Fruit fly (Drosophila melanogaster): Measurements from ENCODE around the gene bowl.

The bowl gene

dm6 chr2L:3804641-3805273 is 33.3 kb downstream of the bowl start:
- peak; percentile 100 for TF ChIP-seq CG4496 (GFP tag; IDR thresholded peaks at IDR 0.05)
- TF ChIP-seq D1 (tag; optimal IDR thresholded peaks at IDR 0.05), result peak; percentile 99
- TF ChIP-seq rn (GFP tag; IDR thresholded peaks at IDR 0.05), result peak; percentile 98
- peak; percentile 98 for TF ChIP-seq CG15710 (tag; optimal IDR thresholded peaks at IDR 0.05)
- peak; percentile 100 for TF ChIP-seq Pif1A (GFP tag; optimal IDR thresholded peaks at IDR 0.05)
- TF ChIP-seq Ets98B (GFP tag; IDR thresholded peaks at IDR 0.05), result peak; percentile 99
- TF ChIP-seq fd96Ca (GFP tag; IDR thresholded peaks at IDR 0.05), result peak; percentile 100
- TF ChIP-seq CG34367 (tag; optimal IDR thresholded peaks at IDR 0.05), result peak; percentile 100
- TF ChIP-seq CG8159 (tag; optimal IDR thresholded peaks at IDR 0.05), result peak; percentile 99
- peak; percentile 97 for TF ChIP-seq CG10348 (GFP tag; IDR thresholded peaks at IDR 0.05)
- TF ChIP-seq gl (tag; optimal IDR thresholded peaks at IDR 0.05), result peak; percentile 99
- peak; percentile 100 for TF ChIP-seq CG32121 (GFP tag; IDR thresholded peaks at IDR 0.05)
- TF ChIP-seq CG12605 (GFP tag; IDR thresholded peaks at IDR 0.05), result peak; percentile 99
- TF ChIP-seq CG13204 (GFP tag; optimal IDR thresholded peaks at IDR 0.05), result peak; percentile 96
- TF ChIP-seq CG17806 (tag; optimal IDR thresholded peaks at IDR 0.05), result peak; percentile 100
- peak; percentile 100 for TF ChIP-seq CG14655 (GFP tag; optimal IDR thresholded peaks at IDR 0.05)
- TF ChIP-seq CG8301 (tag; optimal IDR thresholded peaks at IDR 0.05), result peak; percentile 100
- peak; percentile 81 for TF ChIP-seq EcR (GFP tag; optimal IDR thresholded peaks at IDR 0.05)
- TF ChIP-seq CG9948 (tag; optimal IDR thresholded peaks at IDR 0.05), result peak; percentile 100
- TF ChIP-seq Snoo (tag; optimal IDR thresholded peaks at IDR 0.05), result peak; percentile 89
- TF ChIP-seq Pif1B (GFP tag; optimal IDR thresholded peaks at IDR 0.05), result peak; percentile 99

- TF ChIP-seq Ets98B (GFP tag; IDR thresholded peaks at IDR 0.05) (peak; percentile 59), rn (GFP tag; IDR thresholded peaks at IDR 0.05) (no peak), Pif1B (GFP tag; optimal IDR thresholded peaks at IDR 0.05) (no peak), Snoo (tag; optimal IDR thresholded peaks at IDR 0.05) (no peak), CG34367 (tag; optimal IDR thresholded peaks at IDR 0.05) (peak; percentile 22), CG13204 (GFP tag; optimal IDR thresholded peaks at IDR 0.05) (no peak), EcR (GFP tag; optimal IDR thresholded peaks at IDR 0.05) (no peak), CG32121 (GFP tag; IDR thresholded peaks at IDR 0.05) (0 out of 2 replicates have a peak, but pooled peaks have one; percentile 35), CG12605 (GFP tag; IDR thresholded peaks at IDR 0.05) (0 out of 2 replicates have a peak, but pooled peaks have one; percentile 22), CG4496 (GFP tag; IDR thresholded peaks at IDR 0.05) (peak; percentile 71; the same call in 1 of the 3 replicates), D1 (tag; optimal IDR thresholded peaks at IDR 0.05) (no peak), CG15710 (tag; optimal IDR thresholded peaks at IDR 0.05) (peak; percentile 47), CG10348 (GFP tag; IDR thresholded peaks at IDR 0.05) (no peak), CG8159 (tag; optimal IDR thresholded peaks at IDR 0.05) (peak; percentile 73), CG17806 (tag; optimal IDR thresholded peaks at IDR 0.05) (peak; percentile 4), fd96Ca (GFP tag; IDR thresholded peaks at IDR 0.05) (peak; percentile 63; the same call in 2 of the 3 replicates), CG14655 (GFP tag; optimal IDR thresholded peaks at IDR 0.05) (peak; percentile 76), Pif1A (GFP tag; optimal IDR thresholded peaks at IDR 0.05) (no peak), gl (tag; optimal IDR thresholded peaks at IDR 0.05) (no peak), CG8301 (tag; optimal IDR thresholded peaks at IDR 0.05) (peak; percentile 22), CG9948 (tag; optimal IDR thresholded peaks at IDR 0.05) (peak; percentile 59)
Measured at dm6 chr2L:3805274-3806196, 34.0 kb downstream of the bowl start.

dm6 chr2L:3806197-3807030 is 34.9 kb downstream of the bowl start:
- TF ChIP-seq CG8301 (tag; optimal IDR thresholded peaks at IDR 0.05), result no peak
- TF ChIP-seq Snoo (tag; optimal IDR thresholded peaks at IDR 0.05), result no peak
- TF ChIP-seq fd96Ca (GFP tag; IDR thresholded peaks at IDR 0.05), result no peak
- peak; percentile 64 for TF ChIP-seq D1 (tag; optimal IDR thresholded peaks at IDR 0.05)
- no peak for TF ChIP-seq gl (tag; optimal IDR thresholded peaks at IDR 0.05)
- TF ChIP-seq CG17806 (tag; optimal IDR thresholded peaks at IDR 0.05), result peak; percentile 41
- no peak for TF ChIP-seq CG10348 (GFP tag; IDR thresholded peaks at IDR 0.05)
- TF ChIP-seq CG12605 (GFP tag; IDR thresholded peaks at IDR 0.05), result peak; percentile 41; the same call in 1 of the 2 replicates
- no peak for TF ChIP-seq Pif1A (GFP tag; optimal IDR thresholded peaks at IDR 0.05)
- TF ChIP-seq Ets98B (GFP tag; IDR thresholded peaks at IDR 0.05), result peak; percentile 75
- peak; percentile 66; the same call in 2 of the 3 replicates for TF ChIP-seq CG4496 (GFP tag; IDR thresholded peaks at IDR 0.05)
- TF ChIP-seq Pif1B (GFP tag; optimal IDR thresholded peaks at IDR 0.05), result no peak
- TF ChIP-seq CG9948 (tag; optimal IDR thresholded peaks at IDR 0.05), result peak; percentile 32
- no peak for TF ChIP-seq rn (GFP tag; IDR thresholded peaks at IDR 0.05)
- no peak for TF ChIP-seq CG15710 (tag; optimal IDR thresholded peaks at IDR 0.05)
- no peak for TF ChIP-seq EcR (GFP tag; optimal IDR thresholded peaks at IDR 0.05)
- TF ChIP-seq CG32121 (GFP tag; IDR thresholded peaks at IDR 0.05), result peak; percentile 26; the same call in 1 of the 2 replicates
- TF ChIP-seq CG34367 (tag; optimal IDR thresholded peaks at IDR 0.05), result peak; percentile 9
- no peak for TF ChIP-seq CG8159 (tag; optimal IDR thresholded peaks at IDR 0.05)
- no peak for TF ChIP-seq CG13204 (GFP tag; optimal IDR thresholded peaks at IDR 0.05)
- TF ChIP-seq CG14655 (GFP tag; optimal IDR thresholded peaks at IDR 0.05), result no peak

Data from whole organism, pupa.